Fruit fly (Drosophila melanogaster): ENCODE measurements around the gene CG8838.

Gene CG8838

dm6 chr2L:3376684-3377086 lies 19.2 kb downstream of the CG8838 start, which contains the start of the genes CG9662 and Ptpa (continued):
- TF ChIP-seq CG14014 (GFP tag; IDR thresholded peaks at IDR 0.05): peak; percentile 84
- peak; percentile 80 for TF ChIP-seq CG32532 (GFP tag; IDR thresholded peaks at IDR 0.05)
- no peak for TF ChIP-seq Hr78 (GFP tag; optimal IDR thresholded peaks at IDR 0.05)
- peak; percentile 64 for TF ChIP-seq CG11247 (GFP tag; IDR thresholded peaks at IDR 0.05)
- TF ChIP-seq ttk (GFP tag; IDR thresholded peaks at IDR 0.05): peak; percentile 62; the same call in 1 of the 2 replicates
- no peak for TF ChIP-seq CG15479 (GFP tag; optimal IDR thresholded peaks at IDR 0.05)
- no peak for TF ChIP-seq HLHmδ (GFP tag; optimal IDR thresholded peaks at IDR 0.05)
- peak; percentile 66 for TF ChIP-seq CG8765 (GFP tag; IDR thresholded peaks at IDR 0.05)
- no peak for TF ChIP-seq kah (GFP tag; optimal IDR thresholded peaks at IDR 0.05)
- no peak for TF ChIP-seq CG31365 (tag; optimal IDR thresholded peaks at IDR 0.05)
- TF ChIP-seq Bgb (GFP tag; IDR thresholded peaks at IDR 0.05; ENCODE audit: partially characterized antibody): peak; percentile 89
- TF ChIP-seq CG9876 (GFP tag; optimal IDR thresholded peaks at IDR 0.05): peak; percentile 76
- peak; percentile 89 for TF ChIP-seq CG17186 (GFP tag; optimal IDR thresholded peaks at IDR 0.05)
- TF ChIP-seq gcm (GFP tag; optimal IDR thresholded peaks at IDR 0.05): no peak
- peak; percentile 73 for TF ChIP-seq al (GFP tag; IDR thresholded peaks at IDR 0.05)
- TF ChIP-seq Xbp1 (GFP tag; optimal IDR thresholded peaks at IDR 0.05): peak; percentile 92
- peak; percentile 67 for TF ChIP-seq peb (GFP tag; IDR thresholded peaks at IDR 0.05)
- peak; percentile 85 for TF ChIP-seq CG12659 (GFP tag; optimal IDR thresholded peaks at IDR 0.05)
- TF ChIP-seq CG9437 (GFP tag; optimal IDR thresholded peaks at IDR 0.05): peak; percentile 79
- peak; percentile 57 for TF ChIP-seq fd3F (GFP tag; optimal IDR thresholded peaks at IDR 0.05)
- TF ChIP-seq yki (optimal IDR thresholded peaks at IDR 0.05): no peak
- TF ChIP-seq Lhr (GFP tag; optimal IDR thresholded peaks at IDR 0.05): peak; percentile 78
- peak; percentile 55 for TF ChIP-seq CG10147 (GFP tag; optimal IDR thresholded peaks at IDR 0.05)
- peak; percentile 89 for TF ChIP-seq CG9797 (GFP tag; optimal IDR thresholded peaks at IDR 0.05)
- TF ChIP-seq CG9609 (GFP tag; optimal IDR thresholded peaks at IDR 0.05): peak; percentile 73
- TF ChIP-seq kni (GFP tag; optimal IDR thresholded peaks at IDR 0.05): no peak
- no peak for TF ChIP-seq CG14965 (GFP tag; optimal IDR thresholded peaks at IDR 0.05; ENCODE audit: borderline replicate concordance)
- peak; percentile 89 for TF ChIP-seq zfh2 (GFP tag; optimal IDR thresholded peaks at IDR 0.05)
- no peak for TF ChIP-seq BtbVII (GFP tag; optimal IDR thresholded peaks at IDR 0.05)
- TF ChIP-seq sc (optimal IDR thresholded peaks at IDR 0.05): no peak
- TF ChIP-seq sc (GFP tag; optimal IDR thresholded peaks at IDR 0.05): peak; percentile 58
- TF ChIP-seq stwl (tag; optimal IDR thresholded peaks at IDR 0.05): peak; percentile 85
- TF ChIP-seq Dip3 (GFP tag; optimal IDR thresholded peaks at IDR 0.05): peak; percentile 85
- no peak for TF ChIP-seq crol (GFP tag; IDR thresholded peaks at IDR 0.05)
- peak; percentile 46 for TF ChIP-seq YL-1 (GFP tag; optimal IDR thresholded peaks at IDR 0.05)
- no peak for TF ChIP-seq CG10565 (GFP tag; optimal IDR thresholded peaks at IDR 0.05)
- no peak for TF ChIP-seq usp (GFP tag; optimal IDR thresholded peaks at IDR 0.05)
- TF ChIP-seq Dad (GFP tag; optimal IDR thresholded peaks at IDR 0.05): peak; percentile 84
- TF ChIP-seq NK7.1 (GFP tag; optimal IDR thresholded peaks at IDR 0.05): peak; percentile 54
- TF ChIP-seq Dref (GFP tag; IDR thresholded peaks at IDR 0.05): peak; percentile 36; the same call in 1 of the 2 replicates
- peak; percentile 72 for TF ChIP-seq NFAT (GFP tag; IDR thresholded peaks at IDR 0.05)
- peak; percentile 49 for TF ChIP-seq disco-r (GFP tag; optimal IDR thresholded peaks at IDR 0.05)
- peak; percentile 88 for TF ChIP-seq CG14860 (GFP tag; IDR thresholded peaks at IDR 0.05; ENCODE audit: partially characterized antibody)
- peak; percentile 80 for TF ChIP-seq CG4820 (GFP tag; optimal IDR thresholded peaks at IDR 0.05)
- TF ChIP-seq twi (tag; optimal IDR thresholded peaks at IDR 0.05): no peak
- peak; percentile 60 for TF ChIP-seq CG11398 (GFP tag; optimal IDR thresholded peaks at IDR 0.05)
- peak; percentile 80 for TF ChIP-seq az2 (GFP tag; optimal IDR thresholded peaks at IDR 0.05)
- TF ChIP-seq CG7839 (tag; optimal IDR thresholded peaks at IDR 0.05): peak; percentile 78
- TF ChIP-seq Bdp1 (GFP tag; optimal IDR thresholded peaks at IDR 0.05): peak; percentile 67
- no peak for TF ChIP-seq D (optimal IDR thresholded peaks at IDR 0.05)
- peak; percentile 59 for TF ChIP-seq D (GFP tag; optimal IDR thresholded peaks at IDR 0.05)
- peak; percentile 61; the same call in 2 of the 3 replicates for TF ChIP-seq otp (GFP tag; IDR thresholded peaks at IDR 0.05)

Measured in whole organism, embryonic.